Fruit fly (Drosophila melanogaster): ENCODE results near the gene CG33552.

DNA sequence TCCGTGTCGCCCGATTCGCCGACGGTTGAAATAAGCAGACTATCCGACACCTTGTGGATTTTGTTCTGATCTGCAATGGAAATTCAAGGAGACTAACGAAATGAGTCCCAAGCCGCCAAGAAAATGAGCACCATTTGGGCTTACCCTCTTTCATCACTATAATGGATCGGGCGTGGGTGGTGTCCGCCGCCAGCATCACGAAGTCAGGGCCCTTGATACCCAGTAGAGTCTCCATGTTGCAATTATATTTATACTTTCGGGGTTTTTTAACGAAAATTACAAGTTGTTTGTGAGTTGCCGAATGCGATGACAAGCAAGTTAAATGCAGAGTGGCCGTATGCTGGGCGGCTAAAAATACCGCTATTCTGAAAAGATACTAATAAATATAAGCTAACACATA lies 49.5 kb downstream of the CG33552 start, which contains the start of gene Prosbeta4:
- TF ChIP-seq Blimp-1 (GFP tag; optimal IDR thresholded peaks at IDR 0.05) = no peak
- no peak for TF ChIP-seq CG3032 (tag; optimal IDR thresholded peaks at IDR 0.05)
- no peak for TF ChIP-seq CG16779 (tag; optimal IDR thresholded peaks at IDR 0.05)
- no peak for TF ChIP-seq Ets21C (GFP tag; optimal IDR thresholded peaks at IDR 0.05)
- no peak for TF ChIP-seq net (GFP tag; optimal IDR thresholded peaks at IDR 0.05)
- TF ChIP-seq acj6 (GFP tag; optimal IDR thresholded peaks at IDR 0.05) = no peak

Measured in whole organism, prepupa.